Worm (Caenorhabditis elegans) whole organism, young adult: ENCODE data around the gene mif-1.

Experiments
- B0336.3 ChIP-seq: fragments of 200-800 bp; sonication (Bioruptor generic); IDR thresholded peaks from 2 replicates; pipeline ENCODE4 v1.3.6; 2022; ENCODE audit warnings: missing genetic modification characterization, missing compliant biosample characterization
- C06A6.2 ChIP-seq: fragments of 200-800 bp; sonication (Bioruptor generic); conservative IDR thresholded peaks from 2 replicates; pipeline ENCODE4 v1.3.6; 2022; ENCODE audit warnings: missing genetic modification characterization, missing compliant biosample characterization
- C17E4.6 ChIP-seq: fragments of 200-800 bp; sonication (Bioruptor generic); IDR thresholded peaks from 2 replicates; pipeline ENCODE4 v1.3.6; 2022; ENCODE audit warnings: missing genetic modification reagents, missing genetic modification characterization, missing compliant biosample characterization
- D2030.7 ChIP-seq: fragments of 200-800 bp; sonication (Bioruptor generic); IDR thresholded peaks from 2 replicates; pipeline ENCODE4 v1.3.6; 2022; ENCODE audit warnings: missing genetic modification reagents, missing genetic modification characterization, missing compliant biosample characterization
- F33H1.4 ChIP-seq: fragments of 200-800 bp; sonication (Bioruptor generic); IDR thresholded peaks from 2 replicates; pipeline ENCODE4 v1.3.6; 2022; ENCODE audit warnings: missing genetic modification reagents, missing genetic modification characterization, missing compliant biosample characterization
- F39B2.1 ChIP-seq: fragments of 200-800 bp; sonication (Bioruptor generic); IDR thresholded peaks from 2 replicates; pipeline ENCODE4 v1.3.6; 2022; ENCODE audit warnings: missing genetic modification reagents, missing genetic modification characterization, missing compliant biosample characterization
- F57A8.1 ChIP-seq: fragments of 200-800 bp; sonication (Bioruptor generic); optimal IDR thresholded peaks from 2 replicates; lab custom pipeline; 2018; ENCODE audit warnings: mild to moderate bottlenecking, missing genetic modification characterization, moderate library complexity, missing compliant biosample characterization
- T07F8.4 ChIP-seq: sonication (generic microtip); optimal IDR thresholded peaks from 2 replicates; lab custom pipeline; 2016; ENCODE audit warnings: mild to moderate bottlenecking, missing genetic modification characterization, moderate library complexity, missing compliant biosample characterization
- ama-1 ChIP-seq, 3 experiments: fragments of 150-350 bp in 1 of 3; sonication (generic microtip) in 2 of 3; optimal IDR thresholded peaks; 2 replicates each; lab custom pipeline; 2014 to 2018; ENCODE audit warnings: missing biosample characterization in 2 of 3, missing genetic modification characterization in 2 of 3, missing genetic modification reagents in 2 of 3
- athp-1 ChIP-seq: sonication (generic microtip); optimal IDR thresholded peaks from 2 replicates; lab custom pipeline; 2017; ENCODE audit warnings: mild to moderate bottlenecking, missing genetic modification characterization, missing compliant biosample characterization
- attf-3 ChIP-seq: fragments of 200-800 bp; sonication (Bioruptor generic); conservative IDR thresholded peaks from 2 replicates; pipeline ENCODE4 v1.3.6; 2022; ENCODE audit warnings: missing genetic modification reagents, missing genetic modification characterization, missing compliant biosample characterization
- bed-1 ChIP-seq: fragments of 200-800 bp; sonication (Bioruptor generic); IDR thresholded peaks from 2 replicates; pipeline ENCODE4 v1.3.6; 2022; ENCODE audit warnings: missing genetic modification reagents, missing genetic modification characterization, missing compliant biosample characterization
- ceh-40 ChIP-seq: fragments of 200-800 bp; sonication (Bioruptor generic); IDR thresholded peaks from 2 replicates; pipeline ENCODE4 v1.3.6; 2022; ENCODE audit warnings: missing genetic modification characterization, missing compliant biosample characterization
- ets-4 ChIP-seq: fragments of 200-800 bp; sonication (Bioruptor generic); optimal IDR thresholded peaks from 2 replicates; lab custom pipeline; 2018; ENCODE audit warnings: mild to moderate bottlenecking, missing genetic modification characterization, missing compliant biosample characterization
- him-1 ChIP-seq: sonication (generic microtip); optimal IDR thresholded peaks from 2 replicates; lab custom pipeline; 2016; ENCODE audit warnings: missing genotype, missing genetic modification reagents, missing genetic modification characterization, missing compliant biosample characterization
- hmg-1.2 ChIP-seq: fragments of 200-800 bp; sonication (Bioruptor generic); IDR thresholded peaks from 2 replicates; pipeline ENCODE4 v1.3.6; 2022; ENCODE audit warnings: missing genetic modification reagents, missing genetic modification characterization, missing compliant biosample characterization
- hsf-1 ChIP-seq: fragments of 200-800 bp; sonication (Bioruptor generic); IDR thresholded peaks from 2 replicates; pipeline ENCODE4 v1.3.6; 2022; ENCODE audit warnings: missing genetic modification reagents, missing genetic modification characterization, missing compliant biosample characterization
- lin-40 ChIP-seq: sonication (generic microtip); optimal IDR thresholded peaks from 2 replicates; lab custom pipeline; 2016; ENCODE audit warnings: missing genetic modification characterization, mild to moderate bottlenecking, missing compliant biosample characterization, missing genotype, missing genetic modification reagents
- lin-54 ChIP-seq: fragments of 200-800 bp; sonication (Bioruptor generic); optimal IDR thresholded peaks from 2 replicates; lab custom pipeline; 2018; ENCODE audit warnings: mild to moderate bottlenecking, missing genetic modification characterization, missing compliant biosample characterization
- lsl-1 ChIP-seq: fragments of 200-800 bp; sonication (Bioruptor generic); optimal IDR thresholded peaks from 2 replicates; lab custom pipeline; 2018; ENCODE audit warnings: mild to moderate bottlenecking, missing genetic modification characterization, moderate library complexity, missing compliant biosample characterization
- mcd-1 ChIP-seq: fragments of 200-800 bp; sonication (Bioruptor generic); IDR thresholded peaks from 2 replicates; pipeline ENCODE4 v1.3.6; 2022; ENCODE audit warnings: missing genetic modification reagents, missing genetic modification characterization, missing compliant biosample characterization
- mel-28 ChIP-seq: sonication (generic microtip); optimal IDR thresholded peaks from 2 replicates; lab custom pipeline; 2016; ENCODE audit warnings: borderline replicate concordance, mild to moderate bottlenecking, missing genetic modification characterization, missing compliant biosample characterization
- mes-4 ChIP-seq: sonication (generic microtip); optimal IDR thresholded peaks from 2 replicates; lab custom pipeline; 2016; ENCODE audit warnings: missing genotype, missing genetic modification characterization, missing compliant biosample characterization
- mxl-1 ChIP-seq: sonication (generic microtip); optimal IDR thresholded peaks from 2 replicates; lab custom pipeline; 2016; ENCODE audit warnings: missing genetic modification characterization, missing compliant biosample characterization
- rcor-1 ChIP-seq: fragments of 200-800 bp; sonication (Bioruptor generic); IDR thresholded peaks from 2 replicates; pipeline ENCODE4 v1.3.6; 2022; ENCODE audit warnings: missing genetic modification reagents, missing genetic modification characterization, missing compliant biosample characterization
- repo-1 ChIP-seq: sonication (generic microtip); optimal IDR thresholded peaks from 2 replicates; lab custom pipeline; 2017; ENCODE audit warnings: mild to moderate bottlenecking, missing genetic modification characterization, missing compliant biosample characterization
- rpc-1 ChIP-seq, 2 experiments: fragments of 150-350 bp in 1 of 2; sonication (generic microtip) in 1 of 2; optimal IDR thresholded peaks; 2 replicates each; lab custom pipeline; 2014 to 2018; ENCODE audit warnings: missing biosample characterization in 1 of 2, missing genetic modification characterization in 1 of 2, missing genetic modification reagents in 1 of 2, missing genotype in 1 of 2
- sea-2 ChIP-seq: fragments of 200-800 bp; sonication (Bioruptor generic); IDR thresholded peaks from 2 replicates; pipeline ENCODE4 v1.3.6; 2022; ENCODE audit warnings: missing genetic modification characterization, missing compliant biosample characterization
- snpc-3.4 ChIP-seq: sonication (generic microtip); optimal IDR thresholded peaks from 2 replicates; lab custom pipeline; 2017; ENCODE audit warnings: missing genetic modification characterization, mild to moderate bottlenecking, missing compliant biosample characterization, antibody characterized with exemption, moderate library complexity, missing genotype, missing genetic modification reagents
- tbx-9 ChIP-seq: sonication (generic microtip); optimal IDR thresholded peaks from 2 replicates; lab custom pipeline; 2016; ENCODE audit warnings: borderline replicate concordance, missing genetic modification characterization, inconsistent platforms, missing compliant biosample characterization
- zfh-2 ChIP-seq: fragments of 200-800 bp; sonication (Bioruptor generic); conservative IDR thresholded peaks from 2 replicates; pipeline ENCODE4 v1.3.6; 2022; ENCODE audit warnings: missing genetic modification reagents, missing genetic modification characterization, missing compliant biosample characterization
- ztf-18 ChIP-seq: sonication (generic microtip); optimal IDR thresholded peaks from 2 replicates; lab custom pipeline; 2016; ENCODE audit warnings: missing genotype, mild to moderate bottlenecking, missing genetic modification characterization, missing compliant biosample characterization
- ztf-28 ChIP-seq: fragments of 200-800 bp; sonication (Bioruptor generic); IDR thresholded peaks from 2 replicates; pipeline ENCODE4 v1.3.6; 2022; ENCODE audit warnings: missing genetic modification reagents, missing genetic modification characterization, missing compliant biosample characterization

mif-1 gene

ce11 chrIII:11841728-11842127, 6.2 kb upstream of the mif-1 start:
- no peak for TF ChIP-seq mel-28 (tag; lab: Kevin White, UChicago)
- no peak for TF ChIP-seq mxl-1 (tag; lab: Kevin White, UChicago)
- no peak for TF ChIP-seq athp-1 (tag; lab: Kevin White, UChicago)
- no peak for TF ChIP-seq ztf-28 (GFP tag; lab: Robert Waterston, UW)
- TF ChIP-seq ets-4 (GFP tag; lab: Kevin White, UChicago) = no peak
- TF ChIP-seq him-1 = no peak
- TF ChIP-seq lin-40 = no peak
- no peak for TF ChIP-seq lsl-1 (GFP tag; lab: Kevin White, UChicago)
- no peak for TF ChIP-seq lin-54 (GFP tag; lab: Kevin White, UChicago)
- TF ChIP-seq ztf-18 (tag; lab: Kevin White, UChicago) = no peak
- no peak for TF ChIP-seq bed-1 (GFP tag; lab: Robert Waterston, UW)
- no peak for TF ChIP-seq attf-3 (GFP tag; lab: Robert Waterston, UW)
- TF ChIP-seq snpc-3.4 = no peak
- TF ChIP-seq B0336.3 (GFP tag; lab: Robert Waterston, UW) = no peak
- TF ChIP-seq hsf-1 = 0 out of 2 replicates have a peak, but pooled peaks have one; percentile 29
- TF ChIP-seq zfh-2 (GFP tag; lab: Robert Waterston, UW) = peak; percentile 69
- no peak for TF ChIP-seq tbx-9

ce11 chrIII:11843007-11843406, 4.9 kb upstream of the mif-1 start:
- TF ChIP-seq zfh-2 (GFP tag; lab: Robert Waterston, UW) = peak; percentile 65
- TF ChIP-seq ama-1 (optimal IDR thresholded peaks at IDR 0.05; lab: Kevin White, UChicago) = no peak
- TF ChIP-seq ama-1 (GFP tag; optimal IDR thresholded peaks at IDR 0.05; lab: Kevin White, UChicago) = no peak
- TF ChIP-seq F57A8.1 = no peak

ce11 chrIII:11846365-11846764, 1.6 kb upstream of the mif-1 start, which contains the start of gene ntl-3:
ntl-3 (minus strand) TSS chrIII:11846465.
- TF ChIP-seq athp-1 (tag; lab: Kevin White, UChicago) (no peak), C06A6.2 (GFP tag; lab: Robert Waterston, UW) (no peak), F39B2.1 (GFP tag; lab: Robert Waterston, UW) (no peak), T07F8.4 (tag; lab: Kevin White, UChicago) (no peak), mel-28 (tag; lab: Kevin White, UChicago) (no peak), repo-1 (tag; lab: Kevin White, UChicago) (no peak), rcor-1 (GFP tag; lab: Robert Waterston, UW) (no peak), ets-4 (GFP tag; lab: Kevin White, UChicago) (no peak), ceh-40 (GFP tag; lab: Robert Waterston, UW) (no peak), rpc-1 (optimal IDR thresholded peaks at IDR 0.05; lab: Kevin White, UChicago) (no peak), rpc-1 (tag; optimal IDR thresholded peaks at IDR 0.05; lab: Kevin White, UChicago) (no peak), F33H1.4 (GFP tag; lab: Robert Waterston, UW) (no peak), D2030.7 (GFP tag; lab: Robert Waterston, UW) (no peak), mes-4 (tag; lab: Kevin White, UChicago) (no peak), sea-2 (no peak), C17E4.6 (no peak), lsl-1 (GFP tag; lab: Kevin White, UChicago) (no peak)

ce11 chrIII:11847014-11847413, 938 bp upstream of the mif-1 start:
- no peak for TF ChIP-seq mcd-1 (GFP tag; lab: Robert Waterston, UW)
- TF ChIP-seq hmg-1.2 (GFP tag; lab: Robert Waterston, UW) = peak; percentile 14; the same call in 1 of the 2 replicates
- TF ChIP-seq lin-54 (GFP tag; lab: Kevin White, UChicago) = no peak
- TF ChIP-seq hsf-1 = no peak
- TF ChIP-seq, all 124 proteins: peak for 1
